Worm (Caenorhabditis elegans): Measurements from ENCODE around the gene C17H12.37.

- TF ChIP-seq mab-5 (tag; optimal IDR thresholded peaks at IDR 0.05) (no peak), lsy-2 (tag; optimal IDR thresholded peaks at IDR 0.05) (no peak)
Observed at ce11 chrIV:6757614-6758013, 47.3 kb upstream of the C17H12.37 start.

Measured in whole organism, mixed stage, embryonic.